Fruit fly (Drosophila melanogaster) whole organism, pupa: ENCODE results near the gene CG3568.

Experiments
- CG10348 ChIP-seq: fragments of 200-800 bp; sonication (Bioruptor generic); IDR thresholded peaks from 2 replicates; pipeline ENCODE4 v1.3.6; 2022; ENCODE audit warnings: missing biosample characterization, missing genetic modification characterization
- CG12605 ChIP-seq: fragments of 200-800 bp; sonication (Bioruptor generic); IDR thresholded peaks from 2 replicates; pipeline ENCODE4 v1.3.6; 2022; ENCODE audit warnings: missing biosample characterization, missing genetic modification characterization
- CG13204 ChIP-seq: fragments of 200-800 bp; sonication (Bioruptor generic); optimal IDR thresholded peaks from 2 replicates; lab custom pipeline; 2018; ENCODE audit warnings: missing biosample characterization, mild to moderate bottlenecking, missing genetic modification characterization, moderate library complexity
- CG14655 ChIP-seq: fragments of 200-800 bp; sonication (Bioruptor generic); optimal IDR thresholded peaks from 3 replicates; lab custom pipeline; 2017; ENCODE audit warnings: mild to moderate bottlenecking, missing biosample characterization, missing genetic modification reagents, missing genetic modification characterization
- CG15710 ChIP-seq: fragments of 200-800 bp; sonication (Bioruptor generic); optimal IDR thresholded peaks from 2 replicates; lab custom pipeline; 2018; ENCODE audit warnings: missing biosample characterization, mild to moderate bottlenecking, missing genetic modification characterization, moderate library complexity
- CG32121 ChIP-seq: fragments of 200-800 bp; sonication (Bioruptor generic); IDR thresholded peaks from 2 replicates; pipeline ENCODE4 v1.3.6; 2022; ENCODE audit warnings: missing biosample characterization, missing genetic modification characterization
- CG8301 ChIP-seq: fragments of 200-800 bp; sonication (Bioruptor generic); optimal IDR thresholded peaks from 2 replicates; lab custom pipeline; 2018; ENCODE audit warnings: missing biosample characterization, mild to moderate bottlenecking, missing genetic modification characterization
- CG9948 ChIP-seq: fragments of 200-800 bp; sonication (Bioruptor generic); optimal IDR thresholded peaks from 2 replicates; lab custom pipeline; 2018; ENCODE audit warnings: missing biosample characterization, mild to moderate bottlenecking, missing genetic modification characterization, moderate library complexity
- EcR ChIP-seq: fragments of 200-800 bp; sonication (Bioruptor generic); optimal IDR thresholded peaks from 3 replicates; lab custom pipeline; 2019; ENCODE audit warnings: missing biosample characterization, missing genetic modification characterization, mild to moderate bottlenecking, moderate library complexity, missing genetic modification reagents
- Ets98B ChIP-seq: fragments of 200-800 bp; sonication (Bioruptor generic); IDR thresholded peaks from 2 replicates; pipeline ENCODE4 v1.3.6; 2022; ENCODE audit warnings: missing biosample characterization, missing genetic modification characterization
- Pif1A ChIP-seq: fragments of 200-800 bp; sonication (Bioruptor generic); optimal IDR thresholded peaks from 3 replicates; lab custom pipeline; 2016; ENCODE audit warnings: missing biosample characterization, missing genetic modification characterization
- Snoo ChIP-seq: fragments of 200-800 bp; sonication (Bioruptor generic); optimal IDR thresholded peaks from 3 replicates; lab custom pipeline; 2017; ENCODE audit warnings: missing biosample characterization, mild to moderate bottlenecking, missing genetic modification characterization, inconsistent platforms
- rn ChIP-seq: fragments of 200-800 bp; sonication (Bioruptor generic); IDR thresholded peaks from 2 replicates; pipeline ENCODE4 v1.3.6; 2022; ENCODE audit warnings: missing biosample characterization, missing genetic modification characterization

DNA sequence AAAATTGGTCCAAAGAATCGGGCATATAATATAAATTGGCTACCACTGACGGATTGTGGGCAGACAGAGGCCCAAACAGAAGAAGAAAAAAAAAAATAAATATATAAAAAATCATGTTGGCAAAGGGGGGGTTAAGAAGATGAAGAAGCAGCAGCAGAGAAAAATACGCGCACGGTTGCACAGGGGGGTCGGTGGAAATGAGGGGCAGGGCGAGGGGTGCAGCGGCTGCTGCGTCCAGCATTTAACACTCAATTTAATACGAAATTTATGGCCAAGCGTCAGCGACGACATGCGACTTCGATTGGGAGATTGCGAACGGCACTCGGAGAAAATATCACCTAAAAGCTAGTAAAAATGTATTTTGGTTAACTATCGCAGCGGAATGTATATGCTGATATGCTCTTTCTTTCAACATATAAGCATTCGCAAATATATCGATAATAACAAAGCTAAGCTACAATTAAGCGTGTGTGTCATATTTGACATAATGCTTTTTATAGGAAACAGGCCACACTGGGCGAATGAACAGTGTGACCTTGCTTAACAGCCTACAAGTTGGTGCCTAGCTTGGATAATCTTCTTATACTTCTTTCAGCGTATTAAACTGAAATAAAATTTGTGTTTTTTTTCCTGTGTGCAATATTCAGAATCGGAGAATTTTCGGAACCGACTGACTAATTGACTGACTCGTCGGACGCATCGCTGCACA lies 49.1 kb upstream of the CG3568 start:
- TF ChIP-seq CG15710 (tag; lab: Kevin White, UChicago) (no peak), CG12605 (GFP tag; lab: Robert Waterston, UW) (no peak), CG9948 (tag; lab: Kevin White, UChicago) (no peak), rn (GFP tag; lab: Robert Waterston, UW) (no peak), EcR (GFP tag; lab: Kevin White, UChicago) (no peak), CG32121 (GFP tag; lab: Robert Waterston, UW) (no peak), CG8301 (no peak), CG10348 (GFP tag; lab: Robert Waterston, UW) (no peak), Ets98B (GFP tag; lab: Robert Waterston, UW) (no peak), CG13204 (GFP tag; lab: Kevin White, UChicago) (no peak), CG14655 (GFP tag; lab: Kevin White, UChicago) (no peak), Snoo (tag; lab: Kevin White, UChicago) (no peak), Pif1A (no peak)
